Fruit fly (Drosophila melanogaster) S2 (cell line): ENCODE results near the gene CG42238.

Source experiments
- CG8478 ChIP-seq: fragments of >200 bp; optimal IDR thresholded peaks from 2 replicates; lab custom pipeline; 2018
- CTCF ChIP-seq, 2 experiments: fragments of >200 bp; optimal IDR thresholded peaks; 2 replicates each; lab custom pipeline; 2018

dm6 chr2L:20936061-20936390, 115.9 kb downstream of the CG42238 start:
- TF ChIP-seq CTCF (optimal IDR thresholded peaks at IDR 0.05; lab: Kevin White, UChicago), result no peak
- TF ChIP-seq CG8478 (lab: Kevin White, UChicago), result no peak
